7 worm cellular contexts compared by ENCODE assay signal in genomic region chrV:6344531-6345171, ce11.
A peak's percentile ranks its signal among the peaks of the same experiment; 100 is the strongest.
TF ChIP-seq lines count a peak whose summit lies in the region.

No protein-coding gene starts in this region.

TF ChIP-seq in whole organism, L1 larva, 84 proteins besides CTCF, POLR2A, EP300 and RAD21:
- TF ChIP-seq nhr-71 (tag; optimal IDR thresholded peaks at IDR 0.05; lab: Kevin White, UChicago): peak; percentile 39
- peak; percentile 67 for TF ChIP-seq rnt-1 (tag; optimal IDR thresholded peaks at IDR 0.05; lab: Kevin White, UChicago)
- TF ChIP-seq tbx-2 (tag; optimal IDR thresholded peaks at IDR 0.05; lab: Kevin White, UChicago): no peak
- TF ChIP-seq nhr-19 (GFP tag; conservative IDR thresholded peaks at IDR 0.05; lab: Robert Waterston, UW): 0 out of 2 replicates have a peak, but pooled peaks have one; percentile 3
- peak in 1 of 2 experiments; percentile 7 for TF ChIP-seq lsy-2 (tag; optimal IDR thresholded peaks at IDR 0.05; lab: Kevin White, UChicago)
- no peak for TF ChIP-seq ztf-11 (tag; optimal IDR thresholded peaks at IDR 0.05; lab: Kevin White, UChicago)
- peak; percentile 57 for TF ChIP-seq dsc-1 (tag; optimal IDR thresholded peaks at IDR 0.05; lab: Kevin White, UChicago)
- TF ChIP-seq lin-14 (GFP tag; optimal IDR thresholded peaks at IDR 0.05; lab: Kevin White, UChicago): peak; percentile 57
- TF ChIP-seq elt-3 (tag; optimal IDR thresholded peaks at IDR 0.05; lab: Kevin White, UChicago): no peak

TF ChIP-seq in whole organism, L2 larva, 48 proteins besides CTCF, POLR2A, EP300 and RAD21:
- TF ChIP-seq R02D3.7 (tag; optimal IDR thresholded peaks at IDR 0.05; lab: Kevin White, UChicago) (no peak), nhr-129 (tag; optimal IDR thresholded peaks at IDR 0.05; lab: Kevin White, UChicago) (peak; percentile 26), F13H6.1 (tag; optimal IDR thresholded peaks at IDR 0.05; lab: Kevin White, UChicago) (peak; percentile 51)

TF ChIP-seq in whole organism, L3 larva, 47 proteins besides CTCF, POLR2A, EP300 and RAD21:
- TF ChIP-seq mml-1 (tag; optimal IDR thresholded peaks at IDR 0.05; lab: Kevin White, UChicago) (no peak), nfya-1 (tag; optimal IDR thresholded peaks at IDR 0.05; lab: Kevin White, UChicago; ENCODE audit: insufficient read depth) (peak; percentile 13)

TF ChIP-seq in whole organism, L4 larva, 104 proteins besides CTCF, POLR2A, EP300 and RAD21 (continues in another document):
- TF ChIP-seq nhr-41 (GFP tag; IDR thresholded peaks at IDR 0.05; lab: Robert Waterston, UW) (no peak), hmg-1.1 (GFP tag; IDR thresholded peaks at IDR 0.05; lab: Robert Waterston, UW) (no peak), lim-7 (GFP tag; IDR thresholded peaks at IDR 0.05; lab: Robert Waterston, UW) (no peak), madf-9 (GFP tag; conservative IDR thresholded peaks at IDR 0.05; lab: Robert Waterston, UW) (no peak), mdt-29 (GFP tag; IDR thresholded peaks at IDR 0.05; lab: Robert Waterston, UW) (no peak), T26A8.4 (GFP tag; IDR thresholded peaks at IDR 0.05; lab: Robert Waterston, UW) (no peak), rbr-2 (tag; optimal IDR thresholded peaks at IDR 0.05; lab: Kevin White, UChicago) (no peak), Y5F2A.4 (GFP tag; optimal IDR thresholded peaks at IDR 0.05; lab: Kevin White, UChicago) (no peak), nhr-6 (tag; optimal IDR thresholded peaks at IDR 0.05; lab: Kevin White, UChicago) (no peak), lin-29 (GFP tag; IDR thresholded peaks at IDR 0.05; lab: Robert Waterston, UW) (no peak), ceh-20 (GFP tag; IDR thresholded peaks at IDR 0.05; lab: Robert Waterston, UW) (peak; percentile 45; the same call in 1 of the 2 replicates), daf-16 (GFP tag; optimal IDR thresholded peaks at IDR 0.05; lab: Kevin White, UChicago) (peak in 1 of 2 experiments; percentile 86), daf-16 (tag; optimal IDR thresholded peaks at IDR 0.05; lab: Kevin White, UChicago) (no peak), nhr-237 (tag; optimal IDR thresholded peaks at IDR 0.05; lab: Kevin White, UChicago) (no peak), mxl-3 (GFP tag; optimal IDR thresholded peaks at IDR 0.05; lab: Kevin White, UChicago) (no peak), snpc-4 (tag; optimal IDR thresholded peaks at IDR 0.05; lab: Kevin White, UChicago) (no peak), ceh-82 (tag; optimal IDR thresholded peaks at IDR 0.05; lab: Kevin White, UChicago) (no peak), nhr-25 (tag; optimal IDR thresholded peaks at IDR 0.05; lab: Kevin White, UChicago; ENCODE audit: borderline replicate concordance, insufficient read depth) (no peak), nhr-76 (tag; optimal IDR thresholded peaks at IDR 0.05; lab: Kevin White, UChicago) (no peak), hlh-11 (tag; optimal IDR thresholded peaks at IDR 0.05; lab: Kevin White, UChicago) (peak; percentile 28)

TF ChIP-seq in whole organism, early embryonic, 17 proteins besides CTCF, POLR2A, EP300 and RAD21:
- TF ChIP-seq aly-1 (tag; optimal IDR thresholded peaks at IDR 0.05; lab: Kevin White, UChicago): peak; percentile 20
- TF ChIP-seq ceh-36 (tag; optimal IDR thresholded peaks at IDR 0.05; lab: Kevin White, UChicago): no peak
TF ChIP-seq in whole organism, early embryonic: peak in this region for 1.

TF ChIP-seq in whole organism, late embryonic, 69 proteins besides CTCF, POLR2A, EP300 and RAD21:
- peak; percentile 21 for TF ChIP-seq ceh-18 (tag; optimal IDR thresholded peaks at IDR 0.05; lab: Kevin White, UChicago)
- TF ChIP-seq F13H6.1 (tag; optimal IDR thresholded peaks at IDR 0.05; lab: Kevin White, UChicago): peak; percentile 48
- no peak for TF ChIP-seq C38D4.7 (GFP tag; optimal IDR thresholded peaks at IDR 0.05; lab: Kevin White, UChicago)
- TF ChIP-seq Y22D7AL.16 (tag; optimal IDR thresholded peaks at IDR 0.05; lab: Kevin White, UChicago): no peak
- TF ChIP-seq ceh-22 (tag; optimal IDR thresholded peaks at IDR 0.05; lab: Kevin White, UChicago): no peak

TF ChIP-seq in whole organism, young adult, 124 proteins besides CTCF, POLR2A, EP300 and RAD21:
- TF ChIP-seq F37B4.10 (GFP tag; IDR thresholded peaks at IDR 0.05; lab: Robert Waterston, UW) (0 out of 2 replicates have a peak, but pooled peaks have one; percentile 45), K12H6.12 (tag; optimal IDR thresholded peaks at IDR 0.05; lab: Kevin White, UChicago) (no peak), sptf-2 (GFP tag; optimal IDR thresholded peaks at IDR 0.05; lab: Kevin White, UChicago) (no peak), chd-7 (tag; optimal IDR thresholded peaks at IDR 0.05; lab: Kevin White, UChicago) (peak; percentile 41), cebp-1 (GFP tag; IDR thresholded peaks at IDR 0.05; lab: Robert Waterston, UW) (no peak), cebp-1 (tag; optimal IDR thresholded peaks at IDR 0.05; lab: Kevin White, UChicago) (peak; percentile 2), egrh-3 (GFP tag; IDR thresholded peaks at IDR 0.05; lab: Robert Waterston, UW) (peak; percentile 34; the same call in 1 of the 2 replicates), zfh-2 (GFP tag; conservative IDR thresholded peaks at IDR 0.05; lab: Robert Waterston, UW) (peak; percentile 92), F23B12.7 (tag; optimal IDR thresholded peaks at IDR 0.05; lab: Kevin White, UChicago; ENCODE audit: insufficient read depth) (no peak)
